Worm (Caenorhabditis elegans): ENCODE data around the gene R03G8.1.

R03G8.1 gene

ce11 chrX:13038791-13039190 is 45.6 kb upstream of the R03G8.1 start (continued):
- peak; percentile 18 for TF ChIP-seq nhr-77 (tag; optimal IDR thresholded peaks at IDR 0.05)
- TF ChIP-seq madf-9 (GFP tag; conservative IDR thresholded peaks at IDR 0.05): no peak
- peak; percentile 78; the same call in 1 of the 2 replicates for TF ChIP-seq Y48G9A.11 (GFP tag; IDR thresholded peaks at IDR 0.05)
- peak; percentile 59; the same call in 1 of the 2 replicates for TF ChIP-seq lin-1 (GFP tag; IDR thresholded peaks at IDR 0.05)
- no peak for TF ChIP-seq T26A8.4 (GFP tag; IDR thresholded peaks at IDR 0.05)
- peak; percentile 44; the same call in 1 of the 2 replicates for TF ChIP-seq ZK337.2 (GFP tag; IDR thresholded peaks at IDR 0.05)
- TF ChIP-seq rbr-2 (tag; optimal IDR thresholded peaks at IDR 0.05): peak; percentile 59
- peak; percentile 60 for TF ChIP-seq mep-1 (tag; optimal IDR thresholded peaks at IDR 0.05)
- 0 out of 2 replicates have a peak, but pooled peaks have one; percentile 32 for TF ChIP-seq ctbp-1 (GFP tag; IDR thresholded peaks at IDR 0.05)
- TF ChIP-seq F49E8.2 (tag; optimal IDR thresholded peaks at IDR 0.05; ENCODE audit: borderline replicate concordance): peak; percentile 15
- TF ChIP-seq mxl-3 (GFP tag; optimal IDR thresholded peaks at IDR 0.05): peak; percentile 32
- TF ChIP-seq zip-11 (GFP tag; IDR thresholded peaks at IDR 0.05): no peak
- no peak for TF ChIP-seq zfp-2 (tag; optimal IDR thresholded peaks at IDR 0.05)
- no peak for TF ChIP-seq cey-2 (tag; optimal IDR thresholded peaks at IDR 0.05; ENCODE audit: borderline replicate concordance, insufficient read depth)
- peak; percentile 62; the same call in 1 of the 2 replicates for TF ChIP-seq saeg-2 (GFP tag; IDR thresholded peaks at IDR 0.05)
- TF ChIP-seq unc-62 (GFP tag; optimal IDR thresholded peaks at IDR 0.05 in 1 of 2): peak in 1 of 2 experiments; percentile 41
- no peak for TF ChIP-seq unc-62 (tag; optimal IDR thresholded peaks at IDR 0.05)
- TF ChIP-seq jun-1 (tag; optimal IDR thresholded peaks at IDR 0.05): no peak
- no peak for TF ChIP-seq daf-8 (GFP tag; IDR thresholded peaks at IDR 0.05)
- TF ChIP-seq skn-1 (tag; optimal IDR thresholded peaks at IDR 0.05): no peak
- peak; percentile 54 for TF ChIP-seq hlh-30 (tag; optimal IDR thresholded peaks at IDR 0.05; ENCODE audit: insufficient read depth)
- TF ChIP-seq nhr-28 (tag; optimal IDR thresholded peaks at IDR 0.05): peak; percentile 27
- no peak for TF ChIP-seq daf-12 (tag; optimal IDR thresholded peaks at IDR 0.05)
- TF ChIP-seq nhr-11 (tag; optimal IDR thresholded peaks at IDR 0.05): no peak
- TF ChIP-seq php-3 (GFP tag; IDR thresholded peaks at IDR 0.05): peak; percentile 71
- TF ChIP-seq nhr-25 (tag; optimal IDR thresholded peaks at IDR 0.05; ENCODE audit: borderline replicate concordance, insufficient read depth): peak; percentile 1
- TF ChIP-seq F10B5.3 (tag; optimal IDR thresholded peaks at IDR 0.05): no peak
- peak; percentile 58 for TF ChIP-seq nhr-48 (tag; optimal IDR thresholded peaks at IDR 0.05)
- TF ChIP-seq F37D6.2 (tag; optimal IDR thresholded peaks at IDR 0.05): no peak
- TF ChIP-seq sdz-12 (GFP tag; optimal IDR thresholded peaks at IDR 0.05): no peak
- no peak for TF ChIP-seq ZK546.5 (tag; optimal IDR thresholded peaks at IDR 0.05)
- peak in 1 of 2 experiments; percentile 26 for TF ChIP-seq lsy-2 (tag; optimal IDR thresholded peaks at IDR 0.05)
- no peak for TF ChIP-seq mdl-1 (tag; optimal IDR thresholded peaks at IDR 0.05)
- no peak for TF ChIP-seq D1046.2 (GFP tag; IDR thresholded peaks at IDR 0.05)
- no peak; the same call in none of the 2 replicates for TF ChIP-seq set-16 (GFP tag; IDR thresholded peaks at IDR 0.05)
- no peak; the same call in 1 of the 2 replicates for TF ChIP-seq egl-43 (GFP tag; IDR thresholded peaks at IDR 0.05)
- no peak for TF ChIP-seq hif-1 (tag; optimal IDR thresholded peaks at IDR 0.05)
- peak; percentile 25 for TF ChIP-seq T20F7.1 (GFP tag; optimal IDR thresholded peaks at IDR 0.05)
- TF ChIP-seq mxl-2 (GFP tag; conservative IDR thresholded peaks at IDR 0.05): no peak
- TF ChIP-seq mes-2 (tag; optimal IDR thresholded peaks at IDR 0.05; ENCODE audit: poor library complexity, severe bottlenecking): no peak
- peak; percentile 63 for TF ChIP-seq lin-13 (GFP tag; optimal IDR thresholded peaks at IDR 0.05)
- TF ChIP-seq aha-1 (tag): peak; percentile 86
- TF ChIP-seq ceh-28 (tag; optimal IDR thresholded peaks at IDR 0.05): no peak
- no peak for TF ChIP-seq nhr-111 (GFP tag; optimal IDR thresholded peaks at IDR 0.05)
- 0 out of 2 replicates have a peak, but pooled peaks have one; percentile 43 for TF ChIP-seq zfp-3 (GFP tag; conservative IDR thresholded peaks at IDR 0.05)

All from whole organism, L4 larva.